Fruit fly (Drosophila melanogaster) whole organism, prepupa: ENCODE results near the gene Mical.
A peak's percentile ranks its signal among the peaks of the same experiment; 100 is the strongest.

ENCODE experiments used
- CG10669 ChIP-seq: fragments of 200-800 bp; sonication (Bioruptor generic); optimal IDR thresholded peaks from 3 replicates; lab custom pipeline; 2018; ENCODE audit warnings: missing biosample characterization, mild to moderate bottlenecking, missing genetic modification characterization, moderate library complexity
- CG1621 ChIP-seq: fragments of 200-800 bp; sonication (Bioruptor generic); optimal IDR thresholded peaks from 3 replicates; lab custom pipeline; 2018; ENCODE audit warnings: missing biosample characterization, mild to moderate bottlenecking, missing genetic modification characterization
- CG16779 ChIP-seq: fragments of 200-800 bp; sonication (Bioruptor generic); optimal IDR thresholded peaks from 3 replicates; lab custom pipeline; 2017; ENCODE audit warnings: missing biosample characterization, mild to moderate bottlenecking, missing genetic modification characterization
- CG34406 ChIP-seq: fragments of 200-800 bp; sonication (Bioruptor generic); optimal IDR thresholded peaks from 3 replicates; lab custom pipeline; 2016; ENCODE audit warnings: missing biosample characterization, missing genetic modification characterization
- CG6808 ChIP-seq: fragments of 200-800 bp; sonication (Bioruptor generic); optimal IDR thresholded peaks from 3 replicates; lab custom pipeline; 2017; ENCODE audit warnings: missing biosample characterization, missing genetic modification characterization, mild to moderate bottlenecking, moderate library complexity, missing genetic modification reagents
- CG6854 ChIP-seq: fragments of 200-800 bp; sonication (Bioruptor generic); optimal IDR thresholded peaks from 2 replicates; lab custom pipeline; 2017; ENCODE audit warnings: missing biosample characterization, mild to moderate bottlenecking, missing genetic modification characterization
- CG9139 ChIP-seq: fragments of 200-800 bp; sonication (Bioruptor generic); optimal IDR thresholded peaks from 3 replicates; lab custom pipeline; 2017; ENCODE audit warnings: missing biosample characterization, mild to moderate bottlenecking, missing genetic modification characterization
- Eip75B ChIP-seq: fragments of 200-800 bp; sonication (Bioruptor generic); optimal IDR thresholded peaks from 3 replicates; lab custom pipeline; 2016; ENCODE audit warnings: missing biosample characterization, missing genetic modification characterization
- Eip78C ChIP-seq: fragments of 200-800 bp; sonication (Bioruptor generic); peaks from one replicate; lab custom pipeline; 2016; ENCODE audit warnings: missing biosample characterization, missing genetic modification characterization
- Ets21C ChIP-seq: fragments of 200-800 bp; sonication (Bioruptor generic); optimal IDR thresholded peaks from 3 replicates; lab custom pipeline; 2016; ENCODE audit warnings: missing biosample characterization, missing genetic modification characterization
- Met ChIP-seq: fragments of 200-800 bp; sonication (Bioruptor generic); optimal IDR thresholded peaks from 3 replicates; lab custom pipeline; 2016; ENCODE audit warnings: missing biosample characterization, missing genetic modification characterization
- OdsH ChIP-seq: fragments of 200-800 bp; sonication (Bioruptor generic); optimal IDR thresholded peaks from 3 replicates; lab custom pipeline; 2016; ENCODE audit warnings: missing biosample characterization, missing genetic modification characterization
- Sox15 ChIP-seq: fragments of 200-800 bp; sonication (Bioruptor generic); optimal IDR thresholded peaks from 3 replicates; lab custom pipeline; 2016; ENCODE audit warnings: missing biosample characterization, missing genetic modification characterization
- acj6 ChIP-seq: fragments of 200-800 bp; sonication (Bioruptor generic); optimal IDR thresholded peaks from 3 replicates; lab custom pipeline; 2016; ENCODE audit warnings: missing biosample characterization, missing genetic modification characterization
- eg ChIP-seq: fragments of 200-800 bp; sonication (Bioruptor generic); IDR thresholded peaks from 3 replicates; pipeline ENCODE4 v1.3.6; 2022; ENCODE audit warnings: missing biosample characterization, missing genetic modification characterization
- fd85E ChIP-seq: fragments of 200-800 bp; sonication (Bioruptor generic); optimal IDR thresholded peaks from 3 replicates; lab custom pipeline; 2016; ENCODE audit warnings: missing biosample characterization, missing genetic modification characterization
- lz ChIP-seq: fragments of 200-800 bp; sonication (Bioruptor generic); optimal IDR thresholded peaks from 3 replicates; lab custom pipeline; 2016; ENCODE audit warnings: missing biosample characterization, missing genetic modification characterization
- net ChIP-seq: fragments of 200-800 bp; sonication (Bioruptor generic); optimal IDR thresholded peaks from 3 replicates; lab custom pipeline; 2016; ENCODE audit warnings: missing biosample characterization, missing genetic modification characterization
- salr ChIP-seq, 2 experiments: fragments of 200-800 bp; sonication (Bioruptor generic); optimal IDR thresholded peaks; 3 replicates each; lab custom pipeline; 2016 to 2018; ENCODE audit warnings: missing biosample characterization in 2 of 2, missing genetic modification characterization in 2 of 2, mild to moderate bottlenecking in 1 of 2
- svp ChIP-seq: fragments of 200-800 bp; sonication (Bioruptor generic); peaks from one replicate; lab custom pipeline; 2016; ENCODE audit warnings: missing biosample characterization, missing genetic modification characterization
- topi ChIP-seq: fragments of 200-800 bp; sonication (Bioruptor generic); optimal IDR thresholded peaks from 3 replicates; lab custom pipeline; 2016; ENCODE audit warnings: missing biosample characterization, missing genetic modification characterization
- vri ChIP-seq: fragments of 200-800 bp; sonication (Bioruptor generic); optimal IDR thresholded peaks from 3 replicates; lab custom pipeline; 2016; ENCODE audit warnings: missing biosample characterization, mild to moderate bottlenecking, missing genetic modification characterization

The Mical gene

DNA sequence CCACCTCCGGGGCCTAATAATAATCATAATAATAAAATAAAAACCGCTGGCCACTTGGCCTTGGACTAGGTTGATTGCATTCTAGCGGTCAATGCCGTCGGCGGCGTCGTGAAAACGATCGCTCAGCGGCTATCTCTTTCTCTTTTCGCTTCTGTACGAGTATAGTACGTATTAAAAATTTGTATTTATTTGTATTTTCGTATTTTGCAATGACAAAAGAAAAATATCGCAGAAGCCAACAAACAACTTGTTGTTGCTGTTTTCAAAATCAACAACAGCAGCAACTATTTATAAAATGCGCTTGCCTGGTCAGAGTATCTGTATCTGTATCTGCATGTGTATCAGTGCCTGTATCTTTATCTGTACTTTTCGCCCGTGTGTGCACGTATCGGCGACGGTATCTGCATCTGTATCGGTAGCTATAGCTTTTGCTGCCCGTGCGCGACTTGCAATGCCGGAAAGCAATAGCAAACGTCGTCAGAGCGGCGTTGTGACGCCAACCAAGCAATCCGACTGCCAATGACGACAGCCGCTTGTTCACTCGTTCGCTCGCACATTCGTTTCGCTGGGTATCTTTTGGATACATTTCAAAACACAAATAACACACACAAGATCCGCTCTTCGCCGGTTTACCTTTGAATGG lies 87.9 kb downstream of the Mical start (continued):
- TF ChIP-seq fd85E (GFP tag; lab: Kevin White, UChicago) (no peak), CG1621 (tag; lab: Kevin White, UChicago) (no peak), CG16779 (peak; percentile 38), CG6808 (GFP tag; lab: Kevin White, UChicago) (peak; percentile 25), net (GFP tag; lab: Kevin White, UChicago) (peak; percentile 10), OdsH (GFP tag; lab: Kevin White, UChicago) (no peak), Ets21C (GFP tag; lab: Kevin White, UChicago) (no peak), topi (no peak), Met (GFP tag; lab: Kevin White, UChicago) (no peak), Sox15 (no peak), Eip75B (GFP tag; lab: Kevin White, UChicago) (peak; percentile 19), acj6 (GFP tag; lab: Kevin White, UChicago) (peak; percentile 0), vri (GFP tag; lab: Kevin White, UChicago) (peak; percentile 79)

DNA sequence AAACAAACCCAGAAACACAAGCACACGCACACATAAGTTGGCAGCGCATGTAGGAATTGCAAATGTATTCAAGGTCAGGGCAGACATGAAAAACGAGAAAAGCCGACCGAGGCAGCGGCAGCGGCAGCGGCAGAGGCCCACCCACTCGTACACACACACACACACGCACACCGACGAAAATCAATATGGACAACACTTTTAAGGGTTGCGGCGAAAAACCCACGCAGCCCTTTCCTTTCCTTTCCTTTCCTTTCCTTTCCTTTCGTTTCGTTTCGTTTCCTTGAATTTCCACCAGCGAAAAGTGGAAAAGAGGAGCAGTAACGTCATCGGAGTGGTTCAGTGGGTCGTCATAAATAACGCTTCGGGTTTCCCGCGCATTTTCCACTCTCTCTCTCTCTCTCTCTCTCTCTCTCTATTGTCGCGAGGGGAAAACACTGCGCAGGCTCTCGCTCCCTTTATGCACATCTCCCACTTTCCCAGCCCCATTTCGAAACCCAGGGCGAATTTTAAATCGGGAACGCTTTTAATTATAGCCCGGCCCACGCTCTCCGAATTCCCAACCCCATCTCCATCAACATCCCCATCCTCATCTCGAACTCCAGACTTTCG lies 89.9 kb downstream of the Mical start:
- peak; percentile 13 for TF ChIP-seq CG6854 (GFP tag; lab: Kevin White, UChicago)
- no peak for TF ChIP-seq Sox15
- TF ChIP-seq CG10669 (GFP tag; lab: Kevin White, UChicago), result peak; percentile 7
- TF ChIP-seq Eip78C (GFP tag; lab: Kevin White, UChicago), result no peak
- TF ChIP-seq salr (GFP tag; optimal IDR thresholded peaks at IDR 0.05; lab: Kevin White, UChicago), result peak in 1 of 2 experiments; percentile 4

DNA sequence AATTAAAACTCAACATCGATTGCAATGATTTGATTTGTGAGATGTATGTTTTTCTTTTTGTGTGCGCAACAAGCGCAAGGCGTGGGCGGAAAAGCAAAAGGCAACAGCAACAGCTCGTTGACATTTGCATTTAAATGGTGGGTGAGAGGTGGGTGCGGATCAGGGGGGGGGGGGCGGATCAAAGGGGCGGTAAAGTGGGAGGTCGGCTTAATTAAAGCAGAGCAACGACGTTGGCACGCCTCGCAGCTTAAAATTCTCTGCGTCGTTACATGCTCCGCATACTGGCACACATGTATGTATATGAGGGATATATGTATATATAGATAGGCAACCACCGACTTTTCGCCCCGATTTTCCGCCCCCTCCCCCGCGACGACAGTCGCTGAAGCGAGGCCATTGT lies 91.0 kb downstream of the Mical start:
- TF ChIP-seq CG1621 (tag; lab: Kevin White, UChicago), result no peak
- TF ChIP-seq eg (GFP tag; lab: Robert Waterston, UW), result no peak
- no peak for TF ChIP-seq salr (GFP tag; optimal IDR thresholded peaks at IDR 0.05; lab: Kevin White, UChicago)
- no peak for TF ChIP-seq CG9139
- TF ChIP-seq CG6808 (GFP tag; lab: Kevin White, UChicago), result no peak
- TF ChIP-seq svp (GFP tag; lab: Kevin White, UChicago), result no peak
- TF ChIP-seq Sox15, result no peak
- no peak for TF ChIP-seq lz (GFP tag; lab: Kevin White, UChicago)
- no peak for TF ChIP-seq CG34406 (GFP tag; lab: Kevin White, UChicago)
